Worm (Caenorhabditis elegans): ENCODE results near the gene Y51H7C.1.

Y51H7C.1 gene

DNA sequence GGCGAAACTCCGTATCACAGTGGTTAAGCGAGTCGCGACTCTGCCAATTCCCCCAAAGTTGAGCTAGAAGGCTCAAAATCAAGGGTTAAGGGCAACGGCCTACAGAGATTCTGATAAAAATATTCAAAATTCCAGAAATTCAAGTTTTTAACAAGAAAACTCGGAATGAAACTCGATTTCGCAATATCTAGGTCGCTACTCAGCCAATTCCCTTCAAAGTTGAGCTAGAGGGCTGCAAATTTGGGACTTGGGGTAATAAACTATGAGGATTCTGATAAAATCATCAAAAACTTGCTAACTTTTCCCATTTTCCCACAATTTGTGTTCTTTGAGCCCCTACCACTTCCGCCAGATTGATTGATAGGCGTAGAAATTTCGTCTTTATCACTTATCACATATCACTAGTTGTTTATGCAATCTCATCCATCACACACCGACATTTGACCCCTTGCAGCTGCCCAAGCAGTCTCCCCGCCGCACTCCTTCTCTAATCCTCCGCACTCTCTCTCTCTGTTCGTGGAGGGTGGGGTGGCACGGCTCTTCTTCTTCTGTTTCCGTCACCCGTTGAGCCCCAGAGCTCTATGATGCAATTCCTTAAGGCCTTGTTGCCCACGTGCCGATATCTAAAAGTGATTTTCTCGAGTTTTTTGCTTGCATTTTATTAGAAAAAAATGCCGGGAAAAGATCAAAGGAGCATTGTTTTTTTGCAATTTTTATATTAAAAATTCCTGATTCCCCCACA, 34.3 kb downstream of the Y51H7C.1 start:
- TF ChIP-seq pha-4 (tag; optimal IDR thresholded peaks at IDR 0.05): no peak
- TF ChIP-seq mdl-1 (tag; optimal IDR thresholded peaks at IDR 0.05): peak; percentile 65
- TF ChIP-seq nhr-23 (tag; optimal IDR thresholded peaks at IDR 0.05): no peak
- TF ChIP-seq nhr-11 (tag; optimal IDR thresholded peaks at IDR 0.05): no peak
- no peak for TF ChIP-seq jun-1 (tag; optimal IDR thresholded peaks at IDR 0.05)
- TF ChIP-seq lin-15B (tag; optimal IDR thresholded peaks at IDR 0.05): peak; percentile 1
- peak; percentile 90 for TF ChIP-seq lin-39 (tag; optimal IDR thresholded peaks at IDR 0.05)
- TF ChIP-seq ZK546.5 (tag; optimal IDR thresholded peaks at IDR 0.05): no peak
- no peak for TF ChIP-seq elt-1 (tag; optimal IDR thresholded peaks at IDR 0.05)
- TF ChIP-seq hmg-11 (tag; optimal IDR thresholded peaks at IDR 0.05): peak; percentile 49
- TF ChIP-seq elt-3 (tag; optimal IDR thresholded peaks at IDR 0.05): no peak
- TF ChIP-seq R02D3.7 (tag; optimal IDR thresholded peaks at IDR 0.05): no peak
- peak; percentile 59 for TF ChIP-seq nfya-1 (tag; optimal IDR thresholded peaks at IDR 0.05; ENCODE audit: insufficient read depth)
- TF ChIP-seq unc-39 (tag; optimal IDR thresholded peaks at IDR 0.05): no peak
- no peak for TF ChIP-seq nhr-28 (tag; optimal IDR thresholded peaks at IDR 0.05)
- TF ChIP-seq ceh-28 (tag; optimal IDR thresholded peaks at IDR 0.05): no peak
- no peak for TF ChIP-seq ama-1 (optimal IDR thresholded peaks at IDR 0.05)
- no peak for TF ChIP-seq nhr-43 (tag; optimal IDR thresholded peaks at IDR 0.05; ENCODE audit: poor library complexity, severe bottlenecking)
- no peak for TF ChIP-seq nhr-25 (tag; optimal IDR thresholded peaks at IDR 0.05)
- no peak for TF ChIP-seq daf-12 (tag; optimal IDR thresholded peaks at IDR 0.05)
- TF ChIP-seq lsy-12 (tag; optimal IDR thresholded peaks at IDR 0.05): no peak
- TF ChIP-seq egl-5 (tag; optimal IDR thresholded peaks at IDR 0.05): peak; percentile 51
- TF ChIP-seq snpc-4 (tag; optimal IDR thresholded peaks at IDR 0.05): no peak
- no peak for TF ChIP-seq fkh-2 (tag; optimal IDR thresholded peaks at IDR 0.05)
- TF ChIP-seq egl-27 (tag; optimal IDR thresholded peaks at IDR 0.05): no peak
- TF ChIP-seq nhr-12 (tag; optimal IDR thresholded peaks at IDR 0.05): no peak
- no peak for TF ChIP-seq ceh-9 (tag; optimal IDR thresholded peaks at IDR 0.05)
- TF ChIP-seq unc-62 (GFP tag; optimal IDR thresholded peaks at IDR 0.05): peak; percentile 38

DNA sequence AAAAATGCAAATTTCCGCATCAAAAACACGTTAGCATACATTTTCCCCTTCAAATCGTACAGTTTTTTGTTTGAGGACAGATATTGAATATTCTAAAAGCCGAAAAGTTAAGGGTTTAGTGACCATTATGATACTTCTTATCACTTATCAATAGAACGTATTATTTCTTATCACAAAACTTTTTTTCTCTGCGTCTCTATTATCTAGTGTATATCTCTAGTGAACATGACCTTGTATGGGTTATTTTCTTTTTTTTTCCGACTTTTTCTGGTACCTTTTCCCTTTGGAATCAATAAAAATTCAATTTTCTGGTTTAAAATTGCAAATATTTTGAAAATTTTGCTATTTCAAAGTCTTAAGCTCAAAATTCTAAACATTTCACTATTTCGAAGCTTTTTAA, 36.1 kb downstream of the Y51H7C.1 start:
- peak; percentile 20 for TF ChIP-seq pqm-1 (tag; optimal IDR thresholded peaks at IDR 0.05)
- peak; percentile 68 for TF ChIP-seq elt-2 (tag; optimal IDR thresholded peaks at IDR 0.05)
- peak; percentile 40 for TF ChIP-seq pha-4 (tag; optimal IDR thresholded peaks at IDR 0.05)
- peak in 1 of 3 experiments; percentile 83 for TF ChIP-seq elt-3 (tag; optimal IDR thresholded peaks at IDR 0.05)
- no peak for TF ChIP-seq ztf-11 (tag; optimal IDR thresholded peaks at IDR 0.05)

- TF ChIP-seq lsy-12 (tag; optimal IDR thresholded peaks at IDR 0.05) (no peak), pha-4 (tag; optimal IDR thresholded peaks at IDR 0.05) (peak; percentile 70), egl-5 (tag; optimal IDR thresholded peaks at IDR 0.05) (no peak)
Observed at ce11 chrII:1504266-1504665, 36.7 kb downstream of the Y51H7C.1 start, which contains the start of gene fdgt-1. TSS of gene fdgt-1 (plus strand) at chrII:1504566.

- TF ChIP-seq R02D3.7 (tag; optimal IDR thresholded peaks at IDR 0.05) (no peak), elt-2 (tag; optimal IDR thresholded peaks at IDR 0.05) (peak; percentile 43)
Observed at ce11 chrII:1517354-1517753, 49.8 kb downstream of the Y51H7C.1 start, which contains the start of gene math-45. TSS of gene math-45 (minus strand) at chrII:1517454.

DNA sequence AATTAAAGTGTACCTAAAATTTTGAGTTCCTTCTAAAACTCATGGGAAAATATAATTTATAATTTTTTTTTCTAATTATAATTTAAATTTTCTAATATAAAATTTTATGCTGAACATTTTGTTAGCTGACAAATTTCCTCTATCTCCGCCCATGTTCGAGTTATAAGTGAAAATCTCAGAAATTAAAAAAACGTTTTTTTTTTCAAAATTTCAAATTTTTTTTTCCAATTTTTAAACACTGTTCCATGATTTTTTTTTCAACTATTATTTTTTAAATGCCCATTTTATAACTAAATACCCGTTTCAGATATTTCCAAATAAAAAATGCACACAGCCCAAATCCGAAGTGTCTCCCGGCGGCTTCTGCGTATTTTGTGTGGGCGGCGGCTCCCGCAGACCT, 51.4 kb downstream of the Y51H7C.1 start, which contains the start of gene Y51H7BR.8:
Y51H7BR.8 (plus strand) TSS at position 301 of the 400 bp plus-strand sequence.
- TF ChIP-seq elt-2 (tag; optimal IDR thresholded peaks at IDR 0.05) (no peak), nhr-23 (tag; optimal IDR thresholded peaks at IDR 0.05) (no peak), daf-12 (tag; optimal IDR thresholded peaks at IDR 0.05) (no peak), fkh-10 (GFP tag; optimal IDR thresholded peaks at IDR 0.05) (no peak), nhr-77 (tag; optimal IDR thresholded peaks at IDR 0.05) (no peak), nfya-1 (tag; optimal IDR thresholded peaks at IDR 0.05; ENCODE audit: insufficient read depth) (no peak), sea-2 (GFP tag; optimal IDR thresholded peaks at IDR 0.05) (no peak), fos-1 (tag; optimal IDR thresholded peaks at IDR 0.05) (no peak), tbx-2 (tag; optimal IDR thresholded peaks at IDR 0.05) (no peak), nhr-11 (tag; optimal IDR thresholded peaks at IDR 0.05) (no peak), pha-4 (tag; optimal IDR thresholded peaks at IDR 0.05) (no peak), ceh-28 (tag; optimal IDR thresholded peaks at IDR 0.05) (no peak), pqm-1 (tag; optimal IDR thresholded peaks at IDR 0.05) (no peak), mml-1 (tag; optimal IDR thresholded peaks at IDR 0.05) (no peak), jun-1 (tag; optimal IDR thresholded peaks at IDR 0.05) (no peak), ceh-9 (tag; optimal IDR thresholded peaks at IDR 0.05) (no peak), egl-5 (tag; optimal IDR thresholded peaks at IDR 0.05) (no peak)

All from whole organism, L3 larva.